Fruit fly (Drosophila melanogaster): ENCODE measurements around the gene Trf2.

DNA sequence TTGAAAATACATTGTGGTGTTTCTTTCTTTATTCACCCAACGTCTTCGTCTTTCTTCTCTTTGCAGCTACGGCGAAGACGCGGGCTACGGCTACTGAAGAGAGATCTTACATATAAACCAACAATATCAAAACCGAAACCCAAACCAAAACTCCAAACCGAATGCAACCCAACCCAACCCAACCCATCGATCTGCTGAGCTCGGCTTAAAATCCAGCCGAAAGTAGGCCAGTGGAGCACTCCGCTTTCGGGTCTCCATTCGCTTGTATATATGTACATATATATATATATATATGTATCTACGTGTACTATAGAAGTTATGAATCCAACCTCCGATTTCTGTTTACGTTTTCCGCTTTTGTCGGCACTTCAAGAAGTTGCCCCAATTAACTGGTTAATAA lies 66.6 kb downstream of the Trf2 start:
- TF ChIP-seq CG13296 (GFP tag; optimal IDR thresholded peaks at IDR 0.05), result no peak
- no peak for TF ChIP-seq Meics (GFP tag; optimal IDR thresholded peaks at IDR 0.05)
- no peak for TF ChIP-seq MESR4 (GFP tag; optimal IDR thresholded peaks at IDR 0.05)
- TF ChIP-seq CG30431 (GFP tag; optimal IDR thresholded peaks at IDR 0.05), result no peak
- TF ChIP-seq sens-2 (GFP tag; IDR thresholded peaks at IDR 0.05), result no peak
- TF ChIP-seq Max (GFP tag; optimal IDR thresholded peaks at IDR 0.05), result no peak
- no peak for TF ChIP-seq NfI (GFP tag; optimal IDR thresholded peaks at IDR 0.05)
- TF ChIP-seq CG16779 (GFP tag; IDR thresholded peaks at IDR 0.05), result no peak
- TF ChIP-seq lola (GFP tag; optimal IDR thresholded peaks at IDR 0.05), result no peak
- TF ChIP-seq CG8478 (optimal IDR thresholded peaks at IDR 0.05), result no peak
- no peak for TF ChIP-seq Rx (GFP tag; IDR thresholded peaks at IDR 0.05)
- TF ChIP-seq Pdp1 (GFP tag; optimal IDR thresholded peaks at IDR 0.05), result no peak
- no peak for TF ChIP-seq chn (GFP tag; optimal IDR thresholded peaks at IDR 0.05)

Measured in whole organism, embryonic.